Fruit fly (Drosophila melanogaster) Kc167 (cell line): ENCODE results near the gene CG14036.

Experiments used
- Sin3A ChIP-seq: fragments of >200 bp; optimal IDR thresholded peaks from 2 replicates; lab custom pipeline; 2018; ENCODE audit warnings: missing external identifiers
- h ChIP-seq: fragments of >200 bp; optimal IDR thresholded peaks from 3 replicates; lab custom pipeline; 2018; ENCODE audit warnings: missing external identifiers
- insv ChIP-seq: fragments of >200 bp; optimal IDR thresholded peaks from 3 replicates; lab custom pipeline; 2018; ENCODE audit warnings: missing external identifiers
- psq ChIP-seq: fragments of >200 bp; optimal IDR thresholded peaks from 2 replicates; lab custom pipeline; 2017; ENCODE audit warnings: missing external identifiers
- ttk ChIP-seq: sonication (Bioruptor generic); optimal IDR thresholded peaks from 2 replicates; lab custom pipeline; 2017; ENCODE audit warnings: missing external identifiers

- TF ChIP-seq h (lab: Kevin White, UChicago) (no peak), psq (no peak), insv (lab: Kevin White, UChicago) (no peak), Sin3A (lab: Kevin White, UChicago) (no peak), ttk (lab: Kevin White, UChicago) (no peak)
Measured at dm6 chr2L:5031399-5031798, 23.4 kb downstream of the CG14036 start.
